Fruit fly (Drosophila melanogaster) whole organism, adult: ENCODE results near the gene CG33307.

Source experiments
- CG11617 ChIP-seq: fragments of 200-800 bp; sonication (Bioruptor generic); optimal IDR thresholded peaks from 2 replicates; lab custom pipeline; 2017; ENCODE audit warnings: mild to moderate bottlenecking, missing biosample characterization, missing genetic modification reagents, missing genetic modification characterization
- CG12768 ChIP-seq: fragments of 200-800 bp; sonication (Bioruptor generic); optimal IDR thresholded peaks from 2 replicates; lab custom pipeline; 2017; ENCODE audit warnings: missing biosample characterization, missing genetic modification characterization, mild to moderate bottlenecking, moderate library complexity, missing genetic modification reagents
- CG14711 ChIP-seq: fragments of 200-800 bp; sonication (Bioruptor generic); optimal IDR thresholded peaks from 2 replicates; lab custom pipeline; 2018; ENCODE audit warnings: missing biosample characterization, mild to moderate bottlenecking, missing genetic modification characterization, moderate library complexity
- CG1620 ChIP-seq: fragments of 200-800 bp; sonication (Bioruptor generic); optimal IDR thresholded peaks from 2 replicates; lab custom pipeline; 2016; ENCODE audit warnings: missing biosample characterization, missing genetic modification characterization
- CG33017 ChIP-seq: fragments of 200-800 bp; sonication (Bioruptor generic); optimal IDR thresholded peaks from 2 replicates; lab custom pipeline; 2018; ENCODE audit warnings: missing biosample characterization, mild to moderate bottlenecking, missing genetic modification characterization, moderate library complexity
- CG5204 ChIP-seq: fragments of 200-800 bp; sonication (Bioruptor generic); optimal IDR thresholded peaks from 2 replicates; lab custom pipeline; 2016; ENCODE audit warnings: missing biosample characterization, missing genetic modification characterization
- CG7045 ChIP-seq: fragments of 200-800 bp; sonication (Bioruptor generic); optimal IDR thresholded peaks from 2 replicates; lab custom pipeline; 2017; ENCODE audit warnings: missing biosample characterization, mild to moderate bottlenecking, missing genetic modification characterization
- CG7101 ChIP-seq: fragments of 200-800 bp; sonication (Bioruptor generic); optimal IDR thresholded peaks from 2 replicates; lab custom pipeline; 2018; ENCODE audit warnings: missing biosample characterization, mild to moderate bottlenecking, missing genetic modification characterization, moderate library complexity
- Clk ChIP-seq: fragments of 200-800 bp; sonication (Bioruptor generic); optimal IDR thresholded peaks from 2 replicates; lab custom pipeline; 2017; ENCODE audit warnings: missing biosample characterization, missing genetic modification characterization
- Crg-1 ChIP-seq: fragments of 200-800 bp; sonication (Bioruptor generic); optimal IDR thresholded peaks from 2 replicates; lab custom pipeline; 2016; ENCODE audit warnings: missing biosample characterization, missing genetic modification characterization
- Hr96 ChIP-seq: fragments of 200-800 bp; sonication (Bioruptor generic); optimal IDR thresholded peaks from 2 replicates; lab custom pipeline; 2016; ENCODE audit warnings: missing biosample characterization, missing genetic modification characterization
- Mnt ChIP-seq: fragments of 200-800 bp; sonication (Bioruptor generic); optimal IDR thresholded peaks from 2 replicates; lab custom pipeline; 2016; ENCODE audit warnings: missing biosample characterization, mild to moderate bottlenecking, missing genetic modification characterization
- bab1 ChIP-seq: fragments of 200-800 bp; sonication (Bioruptor generic); optimal IDR thresholded peaks from 3 replicates; lab custom pipeline; 2019; ENCODE audit warnings: missing biosample characterization, mild to moderate bottlenecking, missing genetic modification characterization, moderate library complexity
- cic ChIP-seq: fragments of 200-800 bp; sonication (Bioruptor generic); optimal IDR thresholded peaks from 2 replicates; lab custom pipeline; 2017; ENCODE audit warnings: missing biosample characterization, mild to moderate bottlenecking, missing genetic modification characterization, moderate library complexity
- cnc ChIP-seq, 2 experiments: fragments of >200 bp; optimal IDR thresholded peaks; 2 replicates each; lab custom pipeline; 2017
- kay ChIP-seq: fragments of 200-800 bp; sonication (Bioruptor generic); peaks from one replicate; lab custom pipeline; 2016; ENCODE audit warnings: missing biosample characterization, missing genetic modification characterization, borderline replicate concordance
- ovo ChIP-seq: fragments of 200-800 bp; sonication (Bioruptor generic); optimal IDR thresholded peaks from 2 replicates; lab custom pipeline; 2016; ENCODE audit warnings: missing biosample characterization, missing genetic modification characterization
- pad ChIP-seq: fragments of 200-800 bp; sonication (Bioruptor generic); optimal IDR thresholded peaks from 3 replicates; lab custom pipeline; 2017; ENCODE audit warnings: missing biosample characterization, missing genetic modification characterization, mild to moderate bottlenecking, moderate library complexity, missing genetic modification reagents
- tj ChIP-seq: fragments of 200-800 bp; sonication (Bioruptor generic); optimal IDR thresholded peaks from 3 replicates; lab custom pipeline; 2017; ENCODE audit warnings: missing biosample characterization, mild to moderate bottlenecking, missing genetic modification characterization, moderate library complexity
- toe ChIP-seq: fragments of 200-800 bp; sonication (Bioruptor generic); optimal IDR thresholded peaks from 2 replicates; lab custom pipeline; 2016; ENCODE audit warnings: missing biosample characterization, missing genetic modification characterization

Gene CG33307

dm6 chr2L:13841508-13841907 is at the start of gene CG33307:
Gene CG33307 (minus strand): TSS chr2L:13841520.
- TF ChIP-seq kay (no peak), cnc (optimal IDR thresholded peaks at IDR 0.05; lab: Kevin White, UChicago) (no peak), CG7101 (no peak), CG14711 (tag; lab: Kevin White, UChicago) (no peak), CG11617 (no peak), cic (GFP tag; lab: Kevin White, UChicago) (no peak), Clk (no peak), bab1 (GFP tag; lab: Kevin White, UChicago) (no peak), CG7045 (no peak), CG1620 (no peak)

dm6 chr2L:13889934-13890333 is 48.6 kb upstream of the CG33307 start:
- TF ChIP-seq CG5204 (GFP tag; lab: Kevin White, UChicago) = no peak
- TF ChIP-seq CG12768 (GFP tag; lab: Kevin White, UChicago) = no peak
- TF ChIP-seq kay = no peak

dm6 chr2L:13886326-13887073 is 45.2 kb upstream of the CG33307 start:
- no peak for TF ChIP-seq CG11617
- peak; percentile 8 for TF ChIP-seq CG7045
- TF ChIP-seq CG5204 (GFP tag; lab: Kevin White, UChicago) = no peak
- no peak for TF ChIP-seq toe (GFP tag; lab: Kevin White, UChicago)
- TF ChIP-seq CG33017 = no peak
- TF ChIP-seq bab1 (GFP tag; lab: Kevin White, UChicago) = no peak
- TF ChIP-seq cnc (optimal IDR thresholded peaks at IDR 0.05; lab: Kevin White, UChicago) = no peak
- TF ChIP-seq CG14711 (tag; lab: Kevin White, UChicago) = no peak
- peak; percentile 87 for TF ChIP-seq kay
- TF ChIP-seq CG12768 (GFP tag; lab: Kevin White, UChicago) = peak; percentile 26
- TF ChIP-seq CG1620 = no peak
- TF ChIP-seq ovo (GFP tag; lab: Kevin White, UChicago) = no peak
- TF ChIP-seq tj (GFP tag; lab: Kevin White, UChicago) = no peak
- peak; percentile 72 for TF ChIP-seq cic (GFP tag; lab: Kevin White, UChicago)
- TF ChIP-seq Mnt (GFP tag; lab: Kevin White, UChicago) = peak; percentile 2
- no peak for TF ChIP-seq Clk
- no peak for TF ChIP-seq Hr96 (GFP tag; lab: Kevin White, UChicago)
- no peak for TF ChIP-seq CG7101
- no peak for TF ChIP-seq Crg-1 (GFP tag; lab: Kevin White, UChicago)
- no peak for TF ChIP-seq pad

dm6 chr2L:13884678-13885303 is 43.5 kb upstream of the CG33307 start:
- TF ChIP-seq CG33017 (no peak), tj (GFP tag; lab: Kevin White, UChicago) (peak; percentile 1)

dm6 chr2L:13884063-13884656 is 42.8 kb upstream of the CG33307 start:
- TF ChIP-seq tj (GFP tag; lab: Kevin White, UChicago) (no peak), Mnt (GFP tag; lab: Kevin White, UChicago) (no peak), Clk (no peak), CG14711 (tag; lab: Kevin White, UChicago) (no peak), CG7045 (no peak), cic (GFP tag; lab: Kevin White, UChicago) (no peak), toe (GFP tag; lab: Kevin White, UChicago) (no peak), cnc (optimal IDR thresholded peaks at IDR 0.05; lab: Kevin White, UChicago) (no peak), CG12768 (GFP tag; lab: Kevin White, UChicago) (no peak)

dm6 chr2L:13881939-13882338 is 40.6 kb upstream of the CG33307 start:
- TF ChIP-seq toe (GFP tag; lab: Kevin White, UChicago) (no peak), CG7045 (peak; percentile 30)

- TF ChIP-seq CG5204 (GFP tag; lab: Kevin White, UChicago) = no peak
- peak; percentile 30 for TF ChIP-seq cic (GFP tag; lab: Kevin White, UChicago)
- no peak for TF ChIP-seq Hr96 (GFP tag; lab: Kevin White, UChicago)
These were observed 40.1 kb upstream of the CG33307 start for dm6 chr2L:13881387-13881902.
